Worm (Caenorhabditis elegans) whole organism, L4 larva: Measurements from ENCODE around the gene cpr-9.

Experiments
- aha-1 ChIP-seq: fragments of 150-350 bp; peaks from one replicate; lab custom pipeline; 2014; ENCODE audit warnings: missing biosample characterization, missing genetic modification characterization
- ama-1 ChIP-seq: fragments of 150-350 bp; optimal IDR thresholded peaks from 2 replicates; lab custom pipeline; 2014; ENCODE audit warnings: inconsistent platforms, mixed read lengths
- ces-1 ChIP-seq: fragments of 150-350 bp; sonication (generic microtip); optimal IDR thresholded peaks from 4 replicates; lab custom pipeline; 2014; ENCODE audit warnings: missing biosample characterization, missing genetic modification reagents, missing genetic modification characterization
- lin-13 ChIP-seq: fragments of 150-350 bp; optimal IDR thresholded peaks from 2 replicates; lab custom pipeline; 2014; ENCODE audit warnings: missing biosample characterization, missing genetic modification reagents, missing genetic modification characterization
- lir-3 ChIP-seq: sonication (generic microtip); optimal IDR thresholded peaks from 2 replicates; lab custom pipeline; 2016; ENCODE audit warnings: mild to moderate bottlenecking, missing genetic modification characterization, missing compliant biosample characterization
- nhr-77 ChIP-seq: fragments of 150-350 bp; optimal IDR thresholded peaks from 2 replicates; lab custom pipeline; 2014; ENCODE audit warnings: missing biosample characterization, missing genetic modification characterization
- unc-39 ChIP-seq: sonication (generic microtip); optimal IDR thresholded peaks from 2 replicates; lab custom pipeline; 2017; ENCODE audit warnings: missing biosample characterization, missing genetic modification characterization
- unc-62 ChIP-seq, 3 experiments: fragments of 150-350 bp in 1 of 3; sonication (generic microtip); optimal IDR thresholded peaks in 2 of 3; peaks in 1 of 3; 1 replicate in 1 of 3; 2 replicates in 2 of 3; lab custom pipeline; 2014 to 2017; ENCODE audit warnings: missing biosample characterization in 3 of 3, missing genetic modification characterization in 3 of 3, missing genetic modification reagents in 3 of 3, missing genotype in 1 of 3

DNA sequence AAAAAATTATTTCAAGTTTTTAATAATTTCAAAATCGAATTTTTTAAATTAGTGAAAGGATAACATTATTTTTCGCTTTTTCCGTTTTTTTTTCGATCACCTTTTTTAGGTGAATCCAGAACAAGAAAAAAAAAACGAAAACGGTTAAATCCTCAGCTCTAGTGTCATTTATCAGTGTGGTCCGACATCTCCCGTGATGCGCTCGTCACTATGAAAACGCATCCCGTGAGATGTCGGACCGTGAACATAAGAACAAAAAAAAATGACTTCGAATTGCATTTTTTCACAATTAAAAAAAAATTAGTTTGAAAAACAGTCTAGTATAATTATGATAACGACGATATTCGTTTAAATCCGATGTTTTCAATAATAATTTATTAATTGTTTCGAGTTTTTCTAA, 44.9 kb downstream of the cpr-9 start:
- no peak for TF ChIP-seq unc-62 (GFP tag; optimal IDR thresholded peaks at IDR 0.05 in 1 of 2; lab: Kevin White, UChicago)
- no peak for TF ChIP-seq unc-62 (tag; optimal IDR thresholded peaks at IDR 0.05; lab: Kevin White, UChicago)
- no peak for TF ChIP-seq ama-1
- TF ChIP-seq aha-1 (tag; lab: Kevin White, UChicago) = no peak
- TF ChIP-seq lir-3 (tag; lab: Kevin White, UChicago) = no peak
- TF ChIP-seq ces-1 (GFP tag; lab: Kevin White, UChicago) = no peak
- no peak for TF ChIP-seq unc-39 (tag; lab: Kevin White, UChicago)
- TF ChIP-seq nhr-77 (tag; lab: Kevin White, UChicago) = no peak
- no peak for TF ChIP-seq lin-13 (GFP tag; lab: Kevin White, UChicago)
